Worm (Caenorhabditis elegans) whole organism, young adult: ENCODE results near the gene acc-1.

Experiments
- B0019.2 ChIP-seq: fragments of 200-800 bp; sonication (Bioruptor generic); conservative IDR thresholded peaks from 2 replicates; pipeline ENCODE4 v1.3.6; 2022; ENCODE audit warnings: missing genetic modification reagents, missing genetic modification characterization, missing compliant biosample characterization
- F33H1.4 ChIP-seq: fragments of 200-800 bp; sonication (Bioruptor generic); IDR thresholded peaks from 2 replicates; pipeline ENCODE4 v1.3.6; 2022; ENCODE audit warnings: missing genetic modification reagents, missing genetic modification characterization, missing compliant biosample characterization
- F57A8.1 ChIP-seq: fragments of 200-800 bp; sonication (Bioruptor generic); optimal IDR thresholded peaks from 2 replicates; lab custom pipeline; 2018; ENCODE audit warnings: mild to moderate bottlenecking, missing genetic modification characterization, moderate library complexity, missing compliant biosample characterization
- K11D2.4 ChIP-seq: fragments of 200-800 bp; sonication (Bioruptor generic); IDR thresholded peaks from 2 replicates; pipeline ENCODE4 v1.3.6; 2022; ENCODE audit warnings: missing genetic modification reagents, missing genetic modification characterization, missing compliant biosample characterization
- K12H6.12 ChIP-seq: fragments of 200-800 bp; sonication (Bioruptor generic); optimal IDR thresholded peaks from 2 replicates; lab custom pipeline; 2018; ENCODE audit warnings: mild to moderate bottlenecking, missing genetic modification characterization, missing compliant biosample characterization
- Y53G8AR.9 ChIP-seq: fragments of 200-800 bp; sonication (Bioruptor generic); conservative IDR thresholded peaks from 2 replicates; pipeline ENCODE4 v1.3.6; 2022; ENCODE audit warnings: missing genetic modification reagents, missing genetic modification characterization, missing compliant biosample characterization
- Y67H2A.10 ChIP-seq: fragments of 200-800 bp; sonication (Bioruptor generic); conservative IDR thresholded peaks from 2 replicates; pipeline ENCODE4 v1.3.6; 2022; ENCODE audit warnings: missing genetic modification reagents, missing genetic modification characterization, missing compliant biosample characterization
- Y95B8A.8 ChIP-seq: fragments of 200-800 bp; sonication (Bioruptor generic); IDR thresholded peaks from 2 replicates; pipeline ENCODE4 v1.3.6; 2022; ENCODE audit warnings: missing genetic modification reagents, missing genetic modification characterization, missing compliant biosample characterization
- aptf-2 ChIP-seq: fragments of 200-800 bp; sonication (Bioruptor generic); conservative IDR thresholded peaks from 2 replicates; pipeline ENCODE4 v1.3.6; 2022; ENCODE audit warnings: missing genetic modification reagents, missing genetic modification characterization, missing compliant biosample characterization
- atf-7 ChIP-seq: sonication (generic microtip); optimal IDR thresholded peaks from 2 replicates; lab custom pipeline; 2017; ENCODE audit warnings: mild to moderate bottlenecking, missing genetic modification characterization, missing compliant biosample characterization
- athp-1 ChIP-seq: sonication (generic microtip); optimal IDR thresholded peaks from 2 replicates; lab custom pipeline; 2017; ENCODE audit warnings: mild to moderate bottlenecking, missing genetic modification characterization, missing compliant biosample characterization
- attf-3 ChIP-seq: fragments of 200-800 bp; sonication (Bioruptor generic); conservative IDR thresholded peaks from 2 replicates; pipeline ENCODE4 v1.3.6; 2022; ENCODE audit warnings: missing genetic modification reagents, missing genetic modification characterization, missing compliant biosample characterization
- cebp-1 ChIP-seq, 2 experiments: fragments of 200-800 bp in 1 of 2; sonication (Bioruptor generic) in 1 of 2; sonication (generic microtip) in 1 of 2; IDR thresholded peaks in 1 of 2; optimal IDR thresholded peaks in 1 of 2; 2 replicates each; pipeline versions ENCODE4 v1.3.6 to Lab custom; 2017 to 2022; ENCODE audit warnings: missing compliant biosample characterization in 2 of 2, missing genetic modification characterization in 2 of 2, mild to moderate bottlenecking in 1 of 2, missing genetic modification reagents in 1 of 2, moderate library complexity in 1 of 2
- ceh-40 ChIP-seq: fragments of 200-800 bp; sonication (Bioruptor generic); IDR thresholded peaks from 2 replicates; pipeline ENCODE4 v1.3.6; 2022; ENCODE audit warnings: missing genetic modification characterization, missing compliant biosample characterization
- dox-1 ChIP-seq: fragments of 200-800 bp; sonication (Bioruptor generic); IDR thresholded peaks from 2 replicates; pipeline ENCODE4 v1.3.6; 2022; ENCODE audit warnings: missing genetic modification reagents, missing genetic modification characterization, missing compliant biosample characterization
- efl-1 ChIP-seq: fragments of 150-350 bp; optimal IDR thresholded peaks from 2 replicates; lab custom pipeline; 2014; ENCODE audit warnings: missing biosample characterization, missing genetic modification reagents, missing genetic modification characterization
- egl-18 ChIP-seq: fragments of 200-800 bp; sonication (Bioruptor generic); IDR thresholded peaks from 2 replicates; pipeline ENCODE4 v1.3.6; 2022; ENCODE audit warnings: missing genetic modification reagents, missing genetic modification characterization, missing compliant biosample characterization
- gei-17 ChIP-seq: fragments of 200-800 bp; sonication (Bioruptor generic); optimal IDR thresholded peaks from 2 replicates; lab custom pipeline; 2018; ENCODE audit warnings: mild to moderate bottlenecking, missing genetic modification characterization, missing compliant biosample characterization
- hmg-1.2 ChIP-seq: fragments of 200-800 bp; sonication (Bioruptor generic); IDR thresholded peaks from 2 replicates; pipeline ENCODE4 v1.3.6; 2022; ENCODE audit warnings: missing genetic modification reagents, missing genetic modification characterization, missing compliant biosample characterization
- let-607 ChIP-seq, 2 experiments: fragments of 200-800 bp in 1 of 2; sonication (Bioruptor generic) in 1 of 2; sonication (generic microtip) in 1 of 2; optimal IDR thresholded peaks; 2 replicates each; lab custom pipeline; 2016 to 2018; ENCODE audit warnings: mild to moderate bottlenecking in 2 of 2, missing compliant biosample characterization in 2 of 2, missing genetic modification characterization in 2 of 2, moderate library complexity in 2 of 2, missing genotype in 1 of 2
- lin-35 ChIP-seq, 3 experiments: fragments of 150-350 bp in 2 of 3; sonication (generic microtip) in 1 of 3; optimal IDR thresholded peaks; 2 replicates each; lab custom pipeline; 2014 to 2018; ENCODE audit warnings: missing biosample characterization in 3 of 3, missing genetic modification characterization in 3 of 3, missing genetic modification reagents in 3 of 3
- lin-40 ChIP-seq: sonication (generic microtip); optimal IDR thresholded peaks from 2 replicates; lab custom pipeline; 2016; ENCODE audit warnings: missing genetic modification characterization, mild to moderate bottlenecking, missing compliant biosample characterization, missing genotype, missing genetic modification reagents
- mel-28 ChIP-seq: sonication (generic microtip); optimal IDR thresholded peaks from 2 replicates; lab custom pipeline; 2016; ENCODE audit warnings: borderline replicate concordance, mild to moderate bottlenecking, missing genetic modification characterization, missing compliant biosample characterization
- nhr-80 ChIP-seq: sonication (generic microtip); optimal IDR thresholded peaks from 2 replicates; lab custom pipeline; 2016; ENCODE audit warnings: missing genetic modification characterization, missing compliant biosample characterization
- rcor-1 ChIP-seq: fragments of 200-800 bp; sonication (Bioruptor generic); IDR thresholded peaks from 2 replicates; pipeline ENCODE4 v1.3.6; 2022; ENCODE audit warnings: missing genetic modification reagents, missing genetic modification characterization, missing compliant biosample characterization
- repo-1 ChIP-seq: sonication (generic microtip); optimal IDR thresholded peaks from 2 replicates; lab custom pipeline; 2017; ENCODE audit warnings: mild to moderate bottlenecking, missing genetic modification characterization, missing compliant biosample characterization
- sdz-38 ChIP-seq: sonication (generic microtip); optimal IDR thresholded peaks from 2 replicates; lab custom pipeline; 2016; ENCODE audit warnings: missing genotype, missing genetic modification characterization, missing compliant biosample characterization
- snpc-4 ChIP-seq, 5 experiments: fragments of 150-350 bp in 1 of 5; sonication (generic microtip) in 4 of 5; optimal IDR thresholded peaks; 2 replicates each; lab custom pipeline; 2014 to 2018; ENCODE audit warnings: missing genetic modification characterization in 5 of 5, missing biosample characterization in 3 of 5, antibody characterized with exemption in 2 of 5, mild to moderate bottlenecking in 2 of 5, missing compliant biosample characterization in 2 of 5, missing genotype in 2 of 5, moderate library complexity in 2 of 5, missing genetic modification reagents in 1 of 5
- sptf-2 ChIP-seq: fragments of 200-800 bp; sonication (Bioruptor generic); optimal IDR thresholded peaks from 2 replicates; lab custom pipeline; 2018; ENCODE audit warnings: mild to moderate bottlenecking, missing genetic modification characterization, missing compliant biosample characterization
- xnd-1 ChIP-seq: sonication (generic microtip); optimal IDR thresholded peaks from 2 replicates; lab custom pipeline; 2016; ENCODE audit warnings: missing genotype, missing genetic modification reagents, missing genetic modification characterization, missing compliant biosample characterization
- ztf-22 ChIP-seq: fragments of 200-800 bp; sonication (Bioruptor generic); optimal IDR thresholded peaks from 2 replicates; lab custom pipeline; 2018; ENCODE audit warnings: mild to moderate bottlenecking, missing genetic modification characterization, moderate library complexity, missing compliant biosample characterization
- ztf-25 ChIP-seq: fragments of 200-800 bp; sonication (Bioruptor generic); IDR thresholded peaks from 2 replicates; pipeline ENCODE4 v1.3.6; 2022; ENCODE audit warnings: missing genetic modification reagents, missing genetic modification characterization, missing compliant biosample characterization
- ztf-28 ChIP-seq: fragments of 200-800 bp; sonication (Bioruptor generic); IDR thresholded peaks from 2 replicates; pipeline ENCODE4 v1.3.6; 2022; ENCODE audit warnings: missing genetic modification reagents, missing genetic modification characterization, missing compliant biosample characterization
- ztf-3 ChIP-seq: fragments of 200-800 bp; sonication (Bioruptor generic); optimal IDR thresholded peaks from 2 replicates; lab custom pipeline; 2018; ENCODE audit warnings: mild to moderate bottlenecking, missing genetic modification characterization, missing compliant biosample characterization

Gene acc-1

ce11 chrIV:9643188-9643587, 14.7 kb upstream of the acc-1 start, which contains the start of gene degl-2:
Gene degl-2 (plus strand): TSS chrIV:9643488.
- TF ChIP-seq sptf-2 (GFP tag; lab: Kevin White, UChicago), result no peak
- no peak for TF ChIP-seq K11D2.4 (GFP tag; lab: Robert Waterston, UW)
- no peak for TF ChIP-seq athp-1 (tag; lab: Kevin White, UChicago)
- TF ChIP-seq Y53G8AR.9, result no peak
- TF ChIP-seq ztf-25 (GFP tag; lab: Robert Waterston, UW), result no peak
- TF ChIP-seq attf-3 (GFP tag; lab: Robert Waterston, UW), result no peak
- TF ChIP-seq lin-35 (GFP tag; optimal IDR thresholded peaks at IDR 0.05; lab: Kevin White, UChicago), result no peak
- TF ChIP-seq sdz-38, result no peak
- no peak for TF ChIP-seq gei-17 (GFP tag; lab: Kevin White, UChicago)
- no peak for TF ChIP-seq F33H1.4 (GFP tag; lab: Robert Waterston, UW)
- TF ChIP-seq cebp-1 (GFP tag; IDR thresholded peaks at IDR 0.05; lab: Robert Waterston, UW), result no peak
- no peak for TF ChIP-seq cebp-1 (tag; optimal IDR thresholded peaks at IDR 0.05; lab: Kevin White, UChicago)
- TF ChIP-seq ceh-40 (GFP tag; lab: Robert Waterston, UW), result no peak
- TF ChIP-seq ztf-3 (GFP tag; lab: Kevin White, UChicago), result no peak
- no peak for TF ChIP-seq ztf-28 (GFP tag; lab: Robert Waterston, UW)
- no peak for TF ChIP-seq mel-28 (tag; lab: Kevin White, UChicago)
- no peak for TF ChIP-seq let-607 (tag; optimal IDR thresholded peaks at IDR 0.05; lab: Kevin White, UChicago)
- TF ChIP-seq egl-18 (GFP tag; lab: Robert Waterston, UW), result no peak

ce11 chrIV:9647789-9648361, 10.0 kb upstream of the acc-1 start, which contains the start of gene amph-1:
Gene amph-1 (minus strand): TSS chrIV:9647873.
- TF ChIP-seq atf-7 (peak; percentile 67), hmg-1.2 (peak; percentile 90), efl-1 (GFP tag; lab: Kevin White, UChicago) (no peak), lin-40 (tag; lab: Kevin White, UChicago) (peak; percentile 33), aptf-2 (GFP tag; lab: Robert Waterston, UW) (no peak), nhr-80 (tag; lab: Kevin White, UChicago) (peak; percentile 36), snpc-4 (GFP tag; optimal IDR thresholded peaks at IDR 0.05; lab: Kevin White, UChicago) (no peak), snpc-4 (tag; optimal IDR thresholded peaks at IDR 0.05; lab: Kevin White, UChicago) (no peak), Y95B8A.8 (GFP tag; lab: Robert Waterston, UW) (no peak)

ce11 chrIV:9648682-9649081, 9.2 kb upstream of the acc-1 start, which contains the start of gene srm-3:
Gene srm-3 (plus strand): TSS chrIV:9648982.
- TF ChIP-seq repo-1 (no peak), xnd-1 (tag; lab: Kevin White, UChicago) (no peak), efl-1 (GFP tag; lab: Kevin White, UChicago) (no peak), K12H6.12 (no peak), Y67H2A.10 (GFP tag; lab: Robert Waterston, UW) (no peak), rcor-1 (GFP tag; lab: Robert Waterston, UW) (no peak), F57A8.1 (GFP tag; lab: Kevin White, UChicago) (no peak), B0019.2 (GFP tag; lab: Robert Waterston, UW) (no peak)
- TF ChIP-seq, all 124 proteins: peak for 0

ce11 chrIV:9651234-9651633, 6.6 kb upstream of the acc-1 start, which contains the start of gene chca-1:
Gene chca-1 (plus strand): TSS chrIV:9651394.
- TF ChIP-seq dox-1 (GFP tag; lab: Robert Waterston, UW) (no peak), ceh-40 (GFP tag; lab: Robert Waterston, UW) (no peak), rcor-1 (GFP tag; lab: Robert Waterston, UW) (no peak), nhr-80 (tag; lab: Kevin White, UChicago) (peak; percentile 93), efl-1 (GFP tag; lab: Kevin White, UChicago) (no peak), let-607 (tag; optimal IDR thresholded peaks at IDR 0.05; lab: Kevin White, UChicago) (peak in 1 of 2 experiments; percentile 55), Y67H2A.10 (GFP tag; lab: Robert Waterston, UW) (no peak), ztf-22 (GFP tag; lab: Kevin White, UChicago) (no peak)
- TF ChIP-seq, all 124 proteins: peak for 2
